Worm (Caenorhabditis elegans): ENCODE data around the gene ugt-36.

The ugt-36 gene

DNA sequence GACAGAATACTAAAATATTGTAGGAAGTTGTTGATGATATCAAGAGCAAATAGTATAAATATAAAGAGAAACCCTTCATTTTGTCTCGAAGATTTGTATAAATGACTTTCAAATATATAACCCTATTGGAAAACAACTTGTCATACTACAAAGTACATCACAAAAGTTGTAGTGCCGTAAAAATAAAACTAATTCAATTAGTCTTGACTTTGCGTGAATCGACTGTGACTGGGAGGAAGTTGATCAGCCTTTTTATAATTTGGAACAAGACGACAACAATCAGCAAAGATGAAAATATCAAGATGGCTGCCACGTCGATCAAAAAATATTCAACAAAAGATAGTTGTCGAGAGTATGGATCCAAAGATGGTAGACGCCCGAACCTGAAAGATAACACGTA lies 24.9 kb upstream of the ugt-36 start, which contains the start of gene ugt-40:
TSS of gene ugt-40 (minus strand) at position 101 of the 400 bp plus-strand sequence.
- TF ChIP-seq snpc-4 (tag; optimal IDR thresholded peaks at IDR 0.05) (no peak), lir-3 (tag; optimal IDR thresholded peaks at IDR 0.05; ENCODE audit: poor library complexity) (no peak), nhr-237 (tag; optimal IDR thresholded peaks at IDR 0.05) (no peak), ztf-11 (tag; optimal IDR thresholded peaks at IDR 0.05) (no peak), skn-1 (tag; optimal IDR thresholded peaks at IDR 0.05) (no peak), fos-1 (tag; optimal IDR thresholded peaks at IDR 0.05) (no peak), nhr-20 (tag; optimal IDR thresholded peaks at IDR 0.05) (no peak)

DNA sequence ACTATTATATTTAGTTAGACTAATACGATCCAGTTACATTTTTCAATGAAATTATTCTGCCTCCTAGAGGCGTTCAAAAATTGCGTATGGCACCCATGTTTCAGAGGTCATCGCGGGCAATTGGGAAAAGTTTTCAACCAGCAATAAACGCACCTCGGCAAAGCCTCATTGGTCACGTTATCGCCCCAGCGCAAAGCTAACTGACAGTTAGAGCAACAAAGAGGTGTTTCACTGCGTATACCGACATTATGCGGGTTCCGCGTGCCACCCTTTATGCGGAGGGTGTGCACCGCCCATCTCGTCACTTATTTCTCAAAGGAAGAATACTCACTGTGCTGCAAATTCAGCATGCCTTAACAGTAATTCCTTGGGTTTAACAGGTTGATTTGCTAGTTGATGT lies 24.1 kb upstream of the ugt-36 start:
- no peak for TF ChIP-seq unc-30 (tag; optimal IDR thresholded peaks at IDR 0.05)
- no peak for TF ChIP-seq ces-1 (GFP tag; optimal IDR thresholded peaks at IDR 0.05)
- no peak for TF ChIP-seq lin-35 (GFP tag; optimal IDR thresholded peaks at IDR 0.05)
- TF ChIP-seq irx-1 (tag; optimal IDR thresholded peaks at IDR 0.05) = no peak
- no peak for TF ChIP-seq skn-1 (tag; optimal IDR thresholded peaks at IDR 0.05)
- TF ChIP-seq pax-3 (tag; optimal IDR thresholded peaks at IDR 0.05) = no peak
- no peak for TF ChIP-seq mef-2 (tag; optimal IDR thresholded peaks at IDR 0.05)
- TF ChIP-seq C04F5.9 (tag; optimal IDR thresholded peaks at IDR 0.05) = no peak
- TF ChIP-seq fkh-10 (GFP tag; optimal IDR thresholded peaks at IDR 0.05) = no peak
- TF ChIP-seq elt-2 (tag; optimal IDR thresholded peaks at IDR 0.05) = peak; percentile 24
- TF ChIP-seq C34B4.2 (tag; optimal IDR thresholded peaks at IDR 0.05) = no peak
- TF ChIP-seq pqm-1 (tag; optimal IDR thresholded peaks at IDR 0.05) = no peak
- no peak for TF ChIP-seq zag-1 (tag; optimal IDR thresholded peaks at IDR 0.05)
- peak; percentile 83 for TF ChIP-seq snpc-4 (tag; optimal IDR thresholded peaks at IDR 0.05)
- TF ChIP-seq grh-1 (GFP tag; IDR thresholded peaks at IDR 0.05) = 0 out of 2 replicates have a peak, but pooled peaks have one; percentile 8
- TF ChIP-seq unc-86 (tag; optimal IDR thresholded peaks at IDR 0.05) = no peak

DNA sequence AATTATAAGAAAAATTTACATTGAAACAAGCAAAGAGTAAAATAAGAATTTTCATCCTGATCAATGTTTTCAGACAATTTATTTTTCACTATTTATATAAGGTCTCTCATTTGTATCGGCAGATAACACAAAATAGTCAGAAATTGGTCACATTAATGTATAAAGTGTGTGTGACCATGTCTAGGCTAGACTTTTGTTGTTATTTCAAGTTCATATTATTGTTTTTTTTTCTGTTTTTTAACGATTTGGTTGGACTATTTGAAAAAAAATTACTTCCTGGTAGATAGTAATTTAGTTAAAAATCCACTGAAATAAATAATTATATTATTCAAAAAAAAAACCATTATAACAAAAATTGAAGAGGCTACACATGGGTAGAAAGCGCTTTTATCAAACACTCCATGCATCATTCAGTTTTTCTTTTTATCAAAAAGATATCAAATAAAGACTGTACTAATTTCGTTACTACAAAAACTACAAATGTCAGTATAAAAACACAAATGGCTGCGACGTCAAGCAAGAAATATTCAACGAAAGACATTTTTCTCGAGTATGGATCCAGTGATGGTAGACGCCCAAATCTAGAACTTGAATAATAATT lies 21.5 kb upstream of the ugt-36 start, which contains the start of gene ugt-37:
TSS of gene ugt-37 (minus strand) at position 69 of the 601 bp plus-strand sequence.
- no peak for TF ChIP-seq nhr-85 (tag)
- TF ChIP-seq efl-1 (optimal IDR thresholded peaks at IDR 0.05) = no peak
- TF ChIP-seq efl-1 (GFP tag; optimal IDR thresholded peaks at IDR 0.05 in 1 of 2) = peak in 1 of 2 experiments; percentile 22
- no peak for TF ChIP-seq jun-1 (tag; optimal IDR thresholded peaks at IDR 0.05)
- no peak for TF ChIP-seq mdl-1 (tag; optimal IDR thresholded peaks at IDR 0.05)
- TF ChIP-seq C16A3.4 (tag; optimal IDR thresholded peaks at IDR 0.05) = no peak
- no peak for TF ChIP-seq fkh-10 (GFP tag; optimal IDR thresholded peaks at IDR 0.05)
- TF ChIP-seq irx-1 (tag; optimal IDR thresholded peaks at IDR 0.05) = no peak
- TF ChIP-seq tlp-1 (tag; optimal IDR thresholded peaks at IDR 0.05) = no peak
- TF ChIP-seq mep-1 (tag; optimal IDR thresholded peaks at IDR 0.05) = no peak
- TF ChIP-seq unc-130 (tag; optimal IDR thresholded peaks at IDR 0.05) = no peak
- no peak for TF ChIP-seq pag-3 (tag; optimal IDR thresholded peaks at IDR 0.05; ENCODE audit: borderline replicate concordance, insufficient read depth)
- TF ChIP-seq elt-2 (tag; optimal IDR thresholded peaks at IDR 0.05) = peak; percentile 14
- TF ChIP-seq hlh-4 (tag; optimal IDR thresholded peaks at IDR 0.05) = no peak
- TF ChIP-seq lin-35 (GFP tag; optimal IDR thresholded peaks at IDR 0.05) = no peak

DNA sequence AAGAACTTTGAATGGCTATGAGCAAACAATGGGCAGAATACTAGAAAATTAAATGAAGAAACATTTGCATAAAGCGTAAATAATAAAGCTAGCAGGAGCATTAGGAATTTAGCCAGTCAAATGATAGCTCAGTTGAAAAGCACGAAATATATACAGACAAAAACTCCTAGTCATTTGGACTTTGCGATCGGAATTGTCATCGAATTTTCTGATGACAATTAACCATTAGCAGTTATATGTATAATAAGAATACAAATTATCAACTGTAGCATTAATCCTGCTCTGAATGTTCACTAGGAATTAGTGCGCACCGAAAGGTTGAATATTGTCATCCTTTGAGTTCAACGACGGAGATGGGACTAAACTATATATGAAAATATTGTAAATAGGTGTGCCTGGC lies 19.4 kb upstream of the ugt-36 start, which contains the start of gene ugt-38:
TSS of gene ugt-38 (minus strand) at position 101 of the 400 bp plus-strand sequence.
- TF ChIP-seq C34B4.2 (tag; optimal IDR thresholded peaks at IDR 0.05) = no peak
- no peak for TF ChIP-seq nhr-20 (tag; optimal IDR thresholded peaks at IDR 0.05)
- TF ChIP-seq ceh-90 (tag; optimal IDR thresholded peaks at IDR 0.05) = no peak
- TF ChIP-seq lin-14 (GFP tag; optimal IDR thresholded peaks at IDR 0.05) = no peak
- no peak for TF ChIP-seq nhr-77 (tag; optimal IDR thresholded peaks at IDR 0.05)
- TF ChIP-seq fkh-10 (GFP tag; optimal IDR thresholded peaks at IDR 0.05) = no peak
- no peak for TF ChIP-seq hlh-17 (GFP tag; optimal IDR thresholded peaks at IDR 0.05; ENCODE audit: borderline replicate concordance)
- no peak for TF ChIP-seq lin-13 (GFP tag; optimal IDR thresholded peaks at IDR 0.05)
- no peak for TF ChIP-seq irx-1 (tag; optimal IDR thresholded peaks at IDR 0.05)
- TF ChIP-seq nhr-71 (tag; optimal IDR thresholded peaks at IDR 0.05) = no peak
- TF ChIP-seq lin-15B (tag; optimal IDR thresholded peaks at IDR 0.05) = no peak
- TF ChIP-seq zag-1 (tag; optimal IDR thresholded peaks at IDR 0.05) = no peak
- no peak for TF ChIP-seq pax-3 (tag; optimal IDR thresholded peaks at IDR 0.05)
- no peak for TF ChIP-seq hlh-4 (tag; optimal IDR thresholded peaks at IDR 0.05)
- no peak for TF ChIP-seq sptf-1 (tag; optimal IDR thresholded peaks at IDR 0.05)
- no peak for TF ChIP-seq fkh-8 (tag; optimal IDR thresholded peaks at IDR 0.05)
- TF ChIP-seq unc-86 (tag; optimal IDR thresholded peaks at IDR 0.05) = no peak
- TF ChIP-seq efl-1 (optimal IDR thresholded peaks at IDR 0.05) = no peak
- TF ChIP-seq efl-1 (GFP tag; optimal IDR thresholded peaks at IDR 0.05 in 1 of 2) = no peak
